Worm (Caenorhabditis elegans): ENCODE data around the gene str-185.

str-185 gene

DNA sequence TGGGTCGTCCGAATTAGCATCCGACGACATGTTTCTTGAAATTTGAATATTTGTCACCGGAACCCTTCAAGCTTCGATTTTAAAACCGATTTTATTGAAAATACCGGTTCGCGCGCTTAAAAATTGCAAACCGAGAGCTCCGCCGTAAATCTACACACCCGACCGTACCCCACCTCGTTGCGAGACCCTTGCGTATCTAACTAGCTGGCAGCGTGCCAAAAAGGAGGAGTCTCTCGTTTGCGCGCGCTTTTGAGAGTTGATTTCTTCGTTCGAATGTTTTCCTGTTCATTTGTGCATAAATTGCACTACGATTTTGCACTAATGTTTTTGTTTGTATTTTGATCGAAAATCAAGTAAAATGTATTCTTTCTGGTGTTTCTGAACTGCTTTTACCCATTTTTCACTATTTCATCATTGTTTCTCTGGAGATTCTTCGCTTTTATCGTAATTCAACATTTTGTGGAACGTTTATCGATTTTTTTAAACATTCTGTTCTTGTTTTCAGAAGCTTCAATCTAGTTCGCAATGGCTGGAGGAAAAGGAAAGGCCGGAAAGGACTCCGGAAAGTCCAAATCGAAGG lies 16.0 kb upstream of the str-185 start, which contains the start of the genes wapl-1 and htz-1 (continued):
- peak; percentile 88 for TF ChIP-seq pha-4 (tag; optimal IDR thresholded peaks at IDR 0.05)
- TF ChIP-seq F57C9.4 (tag; optimal IDR thresholded peaks at IDR 0.05): peak; percentile 25
- peak; percentile 84 for TF ChIP-seq madf-8 (GFP tag; conservative IDR thresholded peaks at IDR 0.05)
- TF ChIP-seq Y79H2A.3 (GFP tag; conservative IDR thresholded peaks at IDR 0.05): peak; percentile 70; the same call in 1 of the 2 replicates
- no peak for TF ChIP-seq F57A8.1 (GFP tag; optimal IDR thresholded peaks at IDR 0.05)
- TF ChIP-seq fkh-3 (tag; optimal IDR thresholded peaks at IDR 0.05): no peak
- TF ChIP-seq nhr-120 (GFP tag; IDR thresholded peaks at IDR 0.05): no peak
- TF ChIP-seq ekl-4 (GFP tag; IDR thresholded peaks at IDR 0.05): peak; percentile 94
- no peak; the same call in 1 of the 2 replicates for TF ChIP-seq ztf-6 (GFP tag; IDR thresholded peaks at IDR 0.05)
- peak; percentile 93 for TF ChIP-seq ceh-91 (GFP tag; IDR thresholded peaks at IDR 0.05)
- TF ChIP-seq nhr-27 (tag; optimal IDR thresholded peaks at IDR 0.05): no peak
- peak; percentile 64; the same call in 1 of the 2 replicates for TF ChIP-seq zfh-2 (GFP tag; conservative IDR thresholded peaks at IDR 0.05)
- peak; percentile 67 for TF ChIP-seq nhr-80 (tag; optimal IDR thresholded peaks at IDR 0.05)
- no peak for TF ChIP-seq T07F8.4 (tag; optimal IDR thresholded peaks at IDR 0.05)
- TF ChIP-seq hlh-26 (GFP tag; conservative IDR thresholded peaks at IDR 0.05): no peak
- TF ChIP-seq unc-130 (GFP tag; optimal IDR thresholded peaks at IDR 0.05): peak; percentile 74
- TF ChIP-seq rpc-1 (optimal IDR thresholded peaks at IDR 0.05): no peak
- TF ChIP-seq rpc-1 (tag; optimal IDR thresholded peaks at IDR 0.05): no peak
- TF ChIP-seq attf-5 (GFP tag; optimal IDR thresholded peaks at IDR 0.05): peak; percentile 94
- no peak for TF ChIP-seq F22D6.2 (tag; optimal IDR thresholded peaks at IDR 0.05)
- TF ChIP-seq snpc-3.4 (tag; optimal IDR thresholded peaks at IDR 0.05): peak; percentile 90
- TF ChIP-seq lag-1 (GFP tag; IDR thresholded peaks at IDR 0.05): no peak
- no peak for TF ChIP-seq nfya-1 (tag; optimal IDR thresholded peaks at IDR 0.05; ENCODE audit: borderline replicate concordance, insufficient read depth)
- peak; percentile 20; the same call in 1 of the 2 replicates for TF ChIP-seq let-526 (GFP tag; IDR thresholded peaks at IDR 0.05)
- peak; percentile 23 for TF ChIP-seq snpc-4 (GFP tag; optimal IDR thresholded peaks at IDR 0.05)
- TF ChIP-seq snpc-4 (tag; optimal IDR thresholded peaks at IDR 0.05): peak; percentile 73 to 85 (median 83)
- TF ChIP-seq ets-4 (GFP tag; optimal IDR thresholded peaks at IDR 0.05): no peak
- TF ChIP-seq ceh-58 (GFP tag; IDR thresholded peaks at IDR 0.05): no peak
- TF ChIP-seq lin-40 (tag; optimal IDR thresholded peaks at IDR 0.05): peak; percentile 93
- TF ChIP-seq dpl-1 (GFP tag; optimal IDR thresholded peaks at IDR 0.05): peak; percentile 89
- peak; percentile 93 for TF ChIP-seq mcd-1 (GFP tag; IDR thresholded peaks at IDR 0.05)
- no peak for TF ChIP-seq mel-28 (tag; optimal IDR thresholded peaks at IDR 0.05; ENCODE audit: borderline replicate concordance)
- TF ChIP-seq athp-1 (tag; optimal IDR thresholded peaks at IDR 0.05): peak; percentile 65
- TF ChIP-seq hmg-1.2 (GFP tag; IDR thresholded peaks at IDR 0.05): peak; percentile 81
- TF ChIP-seq ccch-3 (GFP tag; optimal IDR thresholded peaks at IDR 0.05): no peak
- peak; percentile 36 to 56 for TF ChIP-seq let-607 (tag; optimal IDR thresholded peaks at IDR 0.05)
- no peak for TF ChIP-seq F10E7.11 (tag; optimal IDR thresholded peaks at IDR 0.05)
- peak; percentile 66; the same call in 1 of the 2 replicates for TF ChIP-seq ztf-25 (GFP tag; IDR thresholded peaks at IDR 0.05)
- peak; percentile 95 for TF ChIP-seq lin-54 (GFP tag; optimal IDR thresholded peaks at IDR 0.05)
- no peak for TF ChIP-seq egl-44 (GFP tag; IDR thresholded peaks at IDR 0.05)
- peak; percentile 50 for TF ChIP-seq F52B5.7 (tag; optimal IDR thresholded peaks at IDR 0.05)
- TF ChIP-seq sptf-2 (GFP tag; optimal IDR thresholded peaks at IDR 0.05): no peak
- TF ChIP-seq lin-26 (GFP tag; IDR thresholded peaks at IDR 0.05): no peak
- TF ChIP-seq ztf-3 (GFP tag; optimal IDR thresholded peaks at IDR 0.05): no peak
- peak; percentile 80 for TF ChIP-seq repo-1 (tag; optimal IDR thresholded peaks at IDR 0.05)
- TF ChIP-seq die-1 (tag; optimal IDR thresholded peaks at IDR 0.05): no peak
- no peak for TF ChIP-seq bed-1 (GFP tag; IDR thresholded peaks at IDR 0.05)
- no peak for TF ChIP-seq bed-2 (GFP tag; IDR thresholded peaks at IDR 0.05)
- no peak for TF ChIP-seq sdz-38 (tag; optimal IDR thresholded peaks at IDR 0.05)
